Fruit fly (Drosophila melanogaster) whole organism, wandering third instar larva: ENCODE data around the gene Ir62a.
A peak's percentile ranks its signal among the peaks of the same experiment; 100 is the strongest.

Experiments used
- Abd-B ChIP-seq: fragments of >200 bp; optimal IDR thresholded peaks from 2 replicates; lab custom pipeline; 2017; ENCODE audit warnings: missing biosample characterization, missing genetic modification characterization
- CG32264 ChIP-seq: fragments of 200-800 bp; sonication (Bioruptor generic); optimal IDR thresholded peaks from 2 replicates; lab custom pipeline; 2016; ENCODE audit warnings: missing biosample characterization, missing genetic modification characterization
- CG9705 ChIP-seq: fragments of 200-800 bp; sonication (Bioruptor generic); optimal IDR thresholded peaks from 2 replicates; lab custom pipeline; 2018; ENCODE audit warnings: missing biosample characterization, mild to moderate bottlenecking, missing genetic modification characterization
- CrebA ChIP-seq: fragments of 200-800 bp; sonication (Bioruptor generic); optimal IDR thresholded peaks from 2 replicates; lab custom pipeline; 2016; ENCODE audit warnings: missing biosample characterization, mild to moderate bottlenecking, missing genetic modification characterization, borderline replicate concordance
- Dfd ChIP-seq: fragments of >200 bp; optimal IDR thresholded peaks from 2 replicates; lab custom pipeline; 2017; ENCODE audit warnings: missing biosample characterization, missing genetic modification characterization
- Dif ChIP-seq: fragments of 200-275, 200-300 bp; sonication (Bioruptor generic); optimal IDR thresholded peaks from 2 replicates; lab custom pipeline; 2018; ENCODE audit warnings: missing biosample characterization, missing genetic modification characterization; ENCODE audit not compliant: partially characterized antibody
- GATAd ChIP-seq: sonication (Bioruptor generic); optimal IDR thresholded peaks from 2 replicates; lab custom pipeline; 2016; ENCODE audit warnings: missing biosample characterization, missing genetic modification characterization
- HLH106 ChIP-seq: fragments of 200-800 bp; optimal IDR thresholded peaks from 3 replicates; lab custom pipeline; 2019; ENCODE audit warnings: missing biosample characterization, mild to moderate bottlenecking, missing genetic modification characterization, moderate library complexity
- Hnf4 ChIP-seq: fragments of 200-800 bp; sonication (Bioruptor generic); optimal IDR thresholded peaks from 2 replicates; lab custom pipeline; 2016; ENCODE audit warnings: missing biosample characterization, mild to moderate bottlenecking, missing genetic modification characterization
- Hr78 ChIP-seq: fragments of >200 bp; optimal IDR thresholded peaks from 2 replicates; lab custom pipeline; 2017; ENCODE audit warnings: missing biosample characterization, missing genetic modification characterization
- Hr83 ChIP-seq: fragments of 200-300 bp; sonication (Bioruptor generic); optimal IDR thresholded peaks from 2 replicates; lab custom pipeline; 2016; ENCODE audit warnings: missing biosample characterization, mild to moderate bottlenecking, missing genetic modification characterization, moderate library complexity; ENCODE audit not compliant: poor library complexity, severe bottlenecking
- Jra ChIP-seq: sonication (Bioruptor generic); optimal IDR thresholded peaks from 2 replicates; lab custom pipeline; 2016; ENCODE audit warnings: missing biosample characterization, missing genetic modification characterization
- Mio ChIP-seq: sonication (Bioruptor generic); optimal IDR thresholded peaks from 2 replicates; lab custom pipeline; 2016; ENCODE audit warnings: missing biosample characterization, missing genetic modification characterization
- Myc ChIP-seq: fragments of >200 bp; optimal IDR thresholded peaks from 2 replicates; lab custom pipeline; 2017
- N ChIP-seq: fragments of >200 bp; optimal IDR thresholded peaks from 2 replicates; lab custom pipeline; 2018; ENCODE audit warnings: missing biosample characterization, missing external identifiers, missing genetic modification characterization
- OdsH ChIP-seq: fragments of 200-800 bp; sonication (Bioruptor generic); optimal IDR thresholded peaks from 2 replicates; lab custom pipeline; 2016; ENCODE audit warnings: missing biosample characterization, mild to moderate bottlenecking, missing genetic modification characterization
- Rel ChIP-seq, 2 experiments: fragments of 200-800 bp; sonication (Bioruptor generic) in 1 of 2; optimal IDR thresholded peaks; 2 replicates in 1 of 2; 3 replicates in 1 of 2; lab custom pipeline; 2016 to 2019; ENCODE audit warnings: mild to moderate bottlenecking in 2 of 2, missing biosample characterization in 2 of 2, missing genetic modification characterization in 2 of 2, moderate library complexity in 1 of 2
- Sp1 ChIP-seq: fragments of 200-800 bp; sonication (Bioruptor generic); optimal IDR thresholded peaks from 3 replicates; lab custom pipeline; 2019; ENCODE audit warnings: missing biosample characterization, mild to moderate bottlenecking, missing genetic modification characterization, moderate library complexity
- Vsx2 ChIP-seq: fragments of 200-300, 225-300 bp; sonication (Bioruptor generic); optimal IDR thresholded peaks from 2 replicates; lab custom pipeline; 2018; ENCODE audit warnings: missing biosample characterization, missing genetic modification characterization; ENCODE audit not compliant: partially characterized antibody
- br ChIP-seq: fragments of 200-800 bp; sonication (Bioruptor generic); optimal IDR thresholded peaks from 2 replicates; lab custom pipeline; 2016; ENCODE audit warnings: missing biosample characterization, missing genetic modification characterization
- brk ChIP-seq: fragments of 200-800 bp; sonication (Bioruptor generic); optimal IDR thresholded peaks from 2 replicates; lab custom pipeline; 2016; ENCODE audit warnings: missing biosample characterization, mild to moderate bottlenecking, missing genetic modification characterization
- dl ChIP-seq, 2 experiments: fragments of 175-275, 200-275 bp in 1 of 2; fragments of 200-275 bp in 1 of 2; sonication (Bioruptor generic); optimal IDR thresholded peaks; lab custom pipeline; 2018; ENCODE audit warnings: mild to moderate bottlenecking in 2 of 2, missing biosample characterization in 2 of 2, missing genetic modification characterization in 2 of 2, moderate library complexity in 2 of 2; ENCODE audit not compliant: partially characterized antibody in 2 of 2, insufficient read depth in 1 of 2
- dmrt93B ChIP-seq: fragments of 200-800 bp; sonication (Bioruptor generic); optimal IDR thresholded peaks from 2 replicates; lab custom pipeline; 2018; ENCODE audit warnings: missing biosample characterization, mild to moderate bottlenecking, missing genetic modification characterization
- dsf ChIP-seq: sonication (Bioruptor generic); optimal IDR thresholded peaks from 2 replicates; lab custom pipeline; 2016; ENCODE audit warnings: missing biosample characterization, missing genetic modification characterization, borderline replicate concordance
- ey ChIP-seq: fragments of 200-800 bp; sonication (Bioruptor generic); optimal IDR thresholded peaks from 2 replicates; lab custom pipeline; 2016; ENCODE audit warnings: missing biosample characterization, missing genetic modification characterization
- foxo ChIP-seq, 2 experiments: fragments of 200-800 bp; sonication (Bioruptor generic); optimal IDR thresholded peaks; 2 replicates in 1 of 2; 3 replicates in 1 of 2; lab custom pipeline; 2016 to 2017; ENCODE audit warnings: missing biosample characterization in 2 of 2, missing genetic modification characterization in 2 of 2
- fru ChIP-seq: fragments of 200-800 bp; sonication (Bioruptor generic); optimal IDR thresholded peaks from 3 replicates; lab custom pipeline; 2016; ENCODE audit warnings: missing biosample characterization, mild to moderate bottlenecking, missing genetic modification characterization
- h ChIP-seq: fragments of 200-800 bp; sonication (Bioruptor generic); optimal IDR thresholded peaks from 3 replicates; lab custom pipeline; 2016; ENCODE audit warnings: missing biosample characterization, mild to moderate bottlenecking, missing genetic modification characterization
- jim ChIP-seq: fragments of 175-275, 200-325 bp; sonication (Bioruptor generic); optimal IDR thresholded peaks from 2 replicates; lab custom pipeline; 2016; ENCODE audit warnings: missing biosample characterization, mild to moderate bottlenecking, missing genetic modification characterization
- lola ChIP-seq: fragments of >200 bp; optimal IDR thresholded peaks from 2 replicates; lab custom pipeline; 2017; ENCODE audit warnings: missing biosample characterization, missing genetic modification characterization
- pan ChIP-seq: fragments of >200 bp; optimal IDR thresholded peaks from 2 replicates; lab custom pipeline; 2017
- psq ChIP-seq: fragments of 200-800 bp; sonication (Bioruptor generic); optimal IDR thresholded peaks from 3 replicates; lab custom pipeline; 2017; ENCODE audit warnings: missing biosample characterization, mild to moderate bottlenecking, missing genetic modification characterization, moderate library complexity
- rgr ChIP-seq: fragments of 200-800 bp; sonication (Bioruptor generic); optimal IDR thresholded peaks from 3 replicates; lab custom pipeline; 2016; ENCODE audit warnings: missing biosample characterization, mild to moderate bottlenecking, missing genetic modification characterization
- sage ChIP-seq: fragments of 200-800 bp; sonication (Bioruptor generic); optimal IDR thresholded peaks from 2 replicates; lab custom pipeline; 2016; ENCODE audit warnings: missing biosample characterization, mild to moderate bottlenecking, missing genetic modification characterization
- sv ChIP-seq: fragments of 200-800 bp; sonication (Bioruptor generic); optimal IDR thresholded peaks from 3 replicates; lab custom pipeline; 2016; ENCODE audit warnings: missing biosample characterization, missing genetic modification characterization
- tai ChIP-seq: sonication (Bioruptor generic); optimal IDR thresholded peaks from 2 replicates; lab custom pipeline; 2016; ENCODE audit warnings: missing biosample characterization, missing genetic modification characterization
- usp ChIP-seq: fragments of >200 bp; optimal IDR thresholded peaks from 2 replicates; lab custom pipeline; 2017; ENCODE audit warnings: missing biosample characterization, missing genetic modification characterization
- woc ChIP-seq: sonication (Bioruptor generic); optimal IDR thresholded peaks from 2 replicates; lab custom pipeline; 2016; ENCODE audit warnings: missing biosample characterization, mild to moderate bottlenecking, missing genetic modification characterization

Ir62a gene

DNA sequence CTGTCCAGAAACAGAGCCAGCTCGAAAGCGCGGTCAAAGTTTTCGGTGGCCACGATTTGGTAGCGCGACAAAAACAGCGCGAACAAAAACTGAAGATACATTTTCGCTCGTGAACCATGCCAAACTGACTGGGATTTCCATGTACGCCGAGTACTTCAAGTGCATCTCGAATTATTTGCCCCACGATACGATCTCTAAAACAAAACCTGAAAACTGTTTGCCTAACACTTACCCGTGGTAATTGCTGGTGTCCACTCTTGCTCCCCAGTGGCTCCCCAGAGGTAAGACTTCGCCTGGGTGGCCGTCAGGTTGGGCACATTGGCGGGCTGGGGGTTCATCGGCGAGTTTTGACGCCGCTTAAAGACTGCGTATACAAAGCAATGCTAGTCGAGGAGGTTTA lies at the start of gene Ir62a:
Gene Ir62a, minus strand, starts transcription at position 101 of the 400 bp plus-strand sequence.
- TF ChIP-seq Rel (GFP tag; optimal IDR thresholded peaks at IDR 0.05; lab: Kevin White, UChicago) = no peak
- no peak for TF ChIP-seq Rel (tag; optimal IDR thresholded peaks at IDR 0.05; lab: Kevin White, UChicago)
- TF ChIP-seq woc (GFP tag; lab: Kevin White, UChicago) = no peak
- no peak for TF ChIP-seq Mio (GFP tag; lab: Kevin White, UChicago)
- no peak for TF ChIP-seq brk (GFP tag; lab: Kevin White, UChicago)
- no peak for TF ChIP-seq usp (GFP tag; lab: Kevin White, UChicago)
- TF ChIP-seq N (GFP tag; lab: Kevin White, UChicago) = no peak
- TF ChIP-seq Myc = no peak
- no peak for TF ChIP-seq br (GFP tag; lab: Kevin White, UChicago)
- no peak for TF ChIP-seq lola
- TF ChIP-seq Hr78 (GFP tag; lab: Kevin White, UChicago) = no peak
- TF ChIP-seq psq (GFP tag; lab: Kevin White, UChicago) = no peak
- TF ChIP-seq, all 38 proteins: peak for 0

DNA sequence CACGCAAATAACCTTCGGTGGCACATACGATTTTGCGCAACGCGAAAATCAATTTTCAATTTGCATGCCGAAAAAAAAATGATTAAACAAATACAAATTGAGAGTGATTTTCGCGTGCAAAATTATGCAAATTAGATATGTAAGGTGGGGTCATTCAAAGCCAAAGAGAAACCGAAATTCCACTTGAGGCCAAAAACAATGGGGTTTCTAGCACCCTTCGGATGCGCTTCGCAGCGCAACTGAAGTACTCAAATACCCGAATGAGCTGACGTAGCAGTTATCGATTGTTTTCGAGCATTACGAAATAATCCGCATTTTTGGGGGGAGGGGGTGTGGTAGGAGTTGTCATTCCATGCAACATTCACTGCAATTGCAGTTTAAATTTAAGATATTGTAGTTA lies 49.8 kb upstream of the Ir62a start:
- TF ChIP-seq CG9705 (GFP tag; lab: Kevin White, UChicago) (no peak), psq (GFP tag; lab: Kevin White, UChicago) (no peak), Vsx2 (GFP tag; lab: Kevin White, UChicago) (no peak), Hr83 (GFP tag; lab: Kevin White, UChicago) (no peak), Sp1 (no peak), woc (GFP tag; lab: Kevin White, UChicago) (no peak), foxo (GFP tag; optimal IDR thresholded peaks at IDR 0.05; lab: Kevin White, UChicago) (no peak), usp (GFP tag; lab: Kevin White, UChicago) (no peak)
- TF ChIP-seq, all 38 proteins: peak for 0

DNA sequence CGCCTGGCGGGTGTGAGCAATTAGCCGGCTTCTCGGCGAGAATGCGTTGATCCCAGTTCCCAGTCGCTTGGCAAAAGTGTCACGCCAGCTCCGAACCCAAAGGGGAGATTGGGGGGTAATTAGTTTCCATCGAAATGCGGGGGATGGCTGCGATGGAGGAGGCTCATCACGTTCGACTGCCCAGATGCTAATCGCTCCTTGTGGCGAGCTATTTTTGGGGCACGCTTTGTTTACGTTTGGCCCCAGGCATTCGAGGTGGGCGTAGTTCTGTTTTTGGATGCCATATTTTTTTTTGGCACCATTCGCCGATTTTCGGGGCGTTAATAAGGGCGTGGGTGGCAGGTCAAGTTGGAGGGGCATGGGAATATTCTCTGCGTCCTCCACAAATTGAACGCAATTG lies 49.1 kb upstream of the Ir62a start:
- TF ChIP-seq Mio (GFP tag; lab: Kevin White, UChicago) = no peak
- no peak for TF ChIP-seq dsf (GFP tag; lab: Kevin White, UChicago)
- no peak for TF ChIP-seq jim
- TF ChIP-seq, all 38 proteins: peak for 0

DNA sequence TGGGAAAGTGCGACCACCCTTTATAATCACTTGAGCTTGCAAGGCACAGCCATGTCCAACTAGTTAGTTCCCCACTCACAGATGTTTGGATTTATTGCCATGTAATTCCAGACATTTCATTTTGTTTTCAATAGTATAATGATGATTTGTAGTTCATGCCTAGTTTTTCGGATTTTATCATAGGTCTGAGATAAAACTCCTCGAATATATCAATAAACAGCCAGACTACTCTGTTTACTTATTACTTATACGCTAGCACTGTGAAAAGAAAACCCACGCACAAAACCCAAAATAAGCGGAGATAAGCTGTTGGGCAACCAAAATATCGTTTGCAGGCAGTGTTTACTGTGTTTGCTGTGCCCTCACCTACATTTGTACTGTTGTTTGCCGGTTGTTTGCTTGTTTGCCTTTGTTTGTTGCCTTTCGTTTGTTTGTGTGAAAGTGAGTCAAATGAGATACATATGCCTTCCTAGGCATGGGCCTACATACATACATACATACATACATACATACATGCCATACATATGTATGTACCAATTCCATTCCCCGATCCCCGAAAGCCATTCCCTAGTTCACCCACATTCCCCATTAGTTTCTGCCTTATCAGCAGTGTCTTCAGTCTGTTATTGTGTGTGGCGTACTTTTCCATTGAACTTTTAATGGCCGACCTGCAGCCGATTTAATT lies 48.3 kb upstream of the Ir62a start:
- TF ChIP-seq jim (no peak), Hr78 (GFP tag; lab: Kevin White, UChicago) (no peak), Rel (GFP tag; optimal IDR thresholded peaks at IDR 0.05; lab: Kevin White, UChicago) (no peak), Rel (tag; optimal IDR thresholded peaks at IDR 0.05; lab: Kevin White, UChicago) (no peak), lola (no peak), CG9705 (GFP tag; lab: Kevin White, UChicago) (no peak), dl (GFP tag; optimal IDR thresholded peaks at IDR 0.05; lab: Kevin White, UChicago; ENCODE audit: insufficient read depth in 1 of 2, partially characterized antibody in 2 of 2) (no peak), GATAd (GFP tag; lab: Kevin White, UChicago) (no peak), sv (GFP tag; lab: Kevin White, UChicago) (no peak), fru (GFP tag; lab: Kevin White, UChicago) (peak; percentile 61), dmrt93B (GFP tag; lab: Kevin White, UChicago) (peak; percentile 5), ey (GFP tag; lab: Kevin White, UChicago) (peak; percentile 3), Hr83 (GFP tag; lab: Kevin White, UChicago) (no peak), Dfd (GFP tag; lab: Kevin White, UChicago) (no peak), OdsH (GFP tag; lab: Kevin White, UChicago) (peak; percentile 40), Dif (GFP tag; lab: Kevin White, UChicago) (no peak), Vsx2 (GFP tag; lab: Kevin White, UChicago) (no peak), foxo (GFP tag; optimal IDR thresholded peaks at IDR 0.05; lab: Kevin White, UChicago) (peak in 1 of 2 experiments; percentile 9), Myc (no peak), rgr (GFP tag; lab: Kevin White, UChicago) (no peak), N (GFP tag; lab: Kevin White, UChicago) (no peak), br (GFP tag; lab: Kevin White, UChicago) (peak; percentile 38), sage (GFP tag; lab: Kevin White, UChicago) (no peak), psq (GFP tag; lab: Kevin White, UChicago) (no peak), pan (lab: Kevin White, UChicago) (no peak), CrebA (GFP tag; lab: Kevin White, UChicago) (no peak), CG32264 (no peak), Mio (GFP tag; lab: Kevin White, UChicago) (no peak), woc (GFP tag; lab: Kevin White, UChicago) (no peak), usp (GFP tag; lab: Kevin White, UChicago) (no peak), HLH106 (peak; percentile 16), tai (no peak), Hnf4 (no peak), dsf (GFP tag; lab: Kevin White, UChicago) (no peak), Sp1 (peak; percentile 40), brk (GFP tag; lab: Kevin White, UChicago) (no peak), h (peak; percentile 69), Abd-B (no peak), Jra (GFP tag; lab: Kevin White, UChicago) (no peak)
- TF ChIP-seq, all 38 proteins: peak for 9
